Worm (Caenorhabditis elegans): ENCODE data around the gene aos-1.

The aos-1 gene

ce11 chrV:10145653-10146052, 15.6 kb upstream of the aos-1 start, which contains the start of gene C51E3.9:
Gene C51E3.9 (plus strand): TSS chrV:10145953.
- no peak for TF ChIP-seq hmbx-1 (tag; optimal IDR thresholded peaks at IDR 0.05)
- TF ChIP-seq ceh-13 (GFP tag; optimal IDR thresholded peaks at IDR 0.05): no peak
- TF ChIP-seq scrt-1 (GFP tag; IDR thresholded peaks at IDR 0.05): no peak
- no peak for TF ChIP-seq ama-1 (optimal IDR thresholded peaks at IDR 0.05)
- TF ChIP-seq sea-1 (GFP tag; conservative IDR thresholded peaks at IDR 0.05): no peak
- no peak for TF ChIP-seq aly-1 (tag; optimal IDR thresholded peaks at IDR 0.05)
- no peak for TF ChIP-seq hmg-4 (GFP tag; optimal IDR thresholded peaks at IDR 0.05)

DNA sequence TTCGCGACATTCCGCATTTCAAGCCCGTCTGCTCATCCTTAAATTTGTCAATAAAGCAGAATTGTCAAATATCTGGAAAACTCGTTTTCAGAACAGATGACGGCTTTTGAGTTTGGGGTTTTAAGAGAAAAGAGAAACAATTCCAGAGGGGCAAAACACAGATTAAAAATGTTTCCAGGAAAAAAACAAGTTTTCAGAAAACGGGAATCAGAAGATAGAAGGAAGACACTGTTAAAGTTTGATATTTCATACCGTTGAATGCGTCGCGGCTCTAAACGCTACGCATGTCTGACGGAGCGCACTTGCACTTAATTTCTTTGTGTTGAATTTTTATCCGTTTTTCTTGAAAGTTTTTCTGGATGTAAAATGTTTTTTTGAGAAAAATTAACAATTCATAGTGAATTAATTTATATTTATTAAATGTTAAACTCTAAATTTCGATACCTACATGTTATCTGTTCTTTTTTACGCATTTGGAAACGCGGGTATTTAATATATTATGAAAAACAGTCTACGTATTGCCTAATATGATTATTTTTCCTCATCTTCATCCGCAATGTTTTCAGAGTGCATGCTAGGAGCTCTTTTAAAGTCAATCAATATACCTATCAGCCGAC, 4.1 kb upstream of the aos-1 start, which contains the start of the genes C08B6.18, wdr-20 and C08B6.8:
TSS of gene C08B6.18 (minus strand) at position 51 of the 617 bp plus-strand sequence.
TSS of gene wdr-20 (minus strand) at position 82 of the 617 bp plus-strand sequence.
TSS of gene C08B6.8 (plus strand) at position 567 of the 617 bp plus-strand sequence.
- no peak for TF ChIP-seq F13C5.2 (tag; optimal IDR thresholded peaks at IDR 0.05)
- no peak for TF ChIP-seq pes-1 (GFP tag; IDR thresholded peaks at IDR 0.05)
- no peak for TF ChIP-seq aly-1 (tag; optimal IDR thresholded peaks at IDR 0.05)
- TF ChIP-seq scrt-1 (GFP tag; IDR thresholded peaks at IDR 0.05): no peak
- no peak for TF ChIP-seq tbx-11 (GFP tag; IDR thresholded peaks at IDR 0.05)
- no peak for TF ChIP-seq tbx-37 (GFP tag; conservative IDR thresholded peaks at IDR 0.05)
- no peak for TF ChIP-seq hmbx-1 (tag; optimal IDR thresholded peaks at IDR 0.05)
- no peak for TF ChIP-seq ama-1 (optimal IDR thresholded peaks at IDR 0.05)
- TF ChIP-seq flt-1 (GFP tag; IDR thresholded peaks at IDR 0.05): no peak
- TF ChIP-seq B0310.2 (tag; optimal IDR thresholded peaks at IDR 0.05): no peak
- TF ChIP-seq ets-7 (tag; optimal IDR thresholded peaks at IDR 0.05): no peak
- no peak for TF ChIP-seq hmg-4 (GFP tag; optimal IDR thresholded peaks at IDR 0.05)
- TF ChIP-seq ceh-36 (tag; optimal IDR thresholded peaks at IDR 0.05): no peak
- TF ChIP-seq hnd-1 (tag; optimal IDR thresholded peaks at IDR 0.05): no peak
- TF ChIP-seq sea-1 (GFP tag; conservative IDR thresholded peaks at IDR 0.05): no peak
- TF ChIP-seq ceh-13 (GFP tag; optimal IDR thresholded peaks at IDR 0.05): no peak

- TF ChIP-seq pes-1 (GFP tag; IDR thresholded peaks at IDR 0.05) (no peak), tbx-11 (GFP tag; IDR thresholded peaks at IDR 0.05) (no peak), tbx-37 (GFP tag; conservative IDR thresholded peaks at IDR 0.05) (no peak), ama-1 (optimal IDR thresholded peaks at IDR 0.05) (no peak), scrt-1 (GFP tag; IDR thresholded peaks at IDR 0.05) (no peak), ceh-36 (tag; optimal IDR thresholded peaks at IDR 0.05) (no peak), ets-7 (tag; optimal IDR thresholded peaks at IDR 0.05) (no peak), F13C5.2 (tag; optimal IDR thresholded peaks at IDR 0.05) (no peak), flt-1 (GFP tag; IDR thresholded peaks at IDR 0.05) (no peak), B0310.2 (tag; optimal IDR thresholded peaks at IDR 0.05) (no peak), tra-4 (tag; optimal IDR thresholded peaks at IDR 0.05) (no peak), hmbx-1 (tag; optimal IDR thresholded peaks at IDR 0.05) (no peak), aly-1 (tag; optimal IDR thresholded peaks at IDR 0.05) (no peak)
Measured at ce11 chrV:10133277-10133676, 3.2 kb upstream of the aos-1 start.

DNA sequence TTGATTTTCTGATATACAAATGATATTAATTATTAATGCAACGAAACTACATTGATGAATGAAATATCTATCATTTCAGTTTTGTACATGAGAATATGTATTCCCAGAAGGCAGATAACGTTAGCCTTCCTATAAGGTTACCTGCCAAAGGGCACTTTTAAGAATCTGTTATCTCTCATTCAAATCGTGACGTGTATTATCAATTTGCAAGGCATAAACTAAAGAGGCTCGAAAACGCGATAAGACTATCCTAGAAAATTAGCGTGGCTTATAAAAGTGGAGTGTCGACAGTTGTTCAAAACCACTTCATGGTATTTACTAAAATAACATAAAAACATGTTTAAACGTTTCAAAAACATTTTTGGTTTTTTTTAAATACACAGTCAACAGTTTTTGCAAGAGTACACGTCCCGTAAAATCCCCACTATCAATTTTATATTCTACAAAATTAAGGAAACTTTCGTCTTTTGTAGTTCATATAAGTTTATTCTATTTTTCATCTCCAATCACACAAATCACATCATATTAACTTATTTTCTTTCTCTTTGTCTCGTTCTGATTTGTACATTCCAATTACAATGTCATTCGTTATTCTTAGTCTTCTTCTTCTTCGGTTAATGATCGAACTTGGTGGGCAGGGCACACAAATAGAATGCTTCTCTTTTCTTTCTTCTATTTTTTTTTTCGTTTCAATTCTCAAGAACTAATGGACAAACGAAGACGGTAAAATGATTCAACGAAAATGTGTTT, 5.1 kb downstream of the aos-1 start, which contains the start of gene C08B6.10:
TSS of gene C08B6.10 (plus strand) at position 700 of the 750 bp plus-strand sequence.
- TF ChIP-seq ceh-13 (GFP tag; optimal IDR thresholded peaks at IDR 0.05) (no peak), aly-1 (tag; optimal IDR thresholded peaks at IDR 0.05) (no peak), flt-1 (GFP tag; IDR thresholded peaks at IDR 0.05) (no peak), tra-4 (tag; optimal IDR thresholded peaks at IDR 0.05) (no peak), hmbx-1 (tag; optimal IDR thresholded peaks at IDR 0.05) (no peak), tbx-37 (GFP tag; conservative IDR thresholded peaks at IDR 0.05) (no peak), hnd-1 (tag; optimal IDR thresholded peaks at IDR 0.05) (no peak), sea-1 (GFP tag; conservative IDR thresholded peaks at IDR 0.05) (no peak), ets-7 (tag; optimal IDR thresholded peaks at IDR 0.05) (no peak), scrt-1 (GFP tag; IDR thresholded peaks at IDR 0.05) (no peak), pes-1 (GFP tag; IDR thresholded peaks at IDR 0.05) (no peak), hmg-4 (GFP tag; optimal IDR thresholded peaks at IDR 0.05) (no peak), F13C5.2 (tag; optimal IDR thresholded peaks at IDR 0.05) (no peak), ceh-36 (tag; optimal IDR thresholded peaks at IDR 0.05) (no peak)

ce11 chrV:10123324-10123723, 6.8 kb downstream of the aos-1 start, which contains the start of gene C08B6.6:
Gene C08B6.6 (plus strand): TSS chrV:10123624.
- TF ChIP-seq flt-1 (GFP tag; IDR thresholded peaks at IDR 0.05) (no peak), hmbx-1 (tag; optimal IDR thresholded peaks at IDR 0.05) (no peak), tbx-37 (GFP tag; conservative IDR thresholded peaks at IDR 0.05) (no peak), sea-1 (GFP tag; conservative IDR thresholded peaks at IDR 0.05) (no peak)

DNA sequence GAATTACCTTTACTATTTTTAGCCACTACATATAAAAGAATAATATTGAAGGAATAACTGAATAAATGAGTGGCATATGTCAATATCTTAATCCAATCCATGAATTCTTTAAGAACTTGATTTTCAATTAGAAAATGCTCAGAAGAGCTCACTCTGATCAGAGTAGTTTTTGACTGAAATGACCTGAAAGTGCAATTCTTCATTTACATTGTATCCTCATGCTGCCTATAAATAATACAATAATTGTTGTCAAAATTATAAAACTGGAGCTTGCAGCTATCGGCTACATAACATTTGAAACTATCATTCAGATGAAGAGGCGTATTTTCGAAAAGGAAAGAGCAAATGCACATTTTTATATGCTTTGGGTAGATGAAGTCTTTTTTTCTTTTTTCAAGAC, 7.4 kb downstream of the aos-1 start, which contains the start of gene srxa-19:
TSS of gene srxa-19 (minus strand) at position 101 of the 400 bp plus-strand sequence.
- no peak for TF ChIP-seq tbx-11 (GFP tag; IDR thresholded peaks at IDR 0.05)
- TF ChIP-seq sea-1 (GFP tag; conservative IDR thresholded peaks at IDR 0.05): no peak
- TF ChIP-seq tbx-37 (GFP tag; conservative IDR thresholded peaks at IDR 0.05): no peak
- TF ChIP-seq hmg-4 (GFP tag; optimal IDR thresholded peaks at IDR 0.05): no peak
- TF ChIP-seq F13C5.2 (tag; optimal IDR thresholded peaks at IDR 0.05): no peak
- TF ChIP-seq hnd-1 (tag; optimal IDR thresholded peaks at IDR 0.05): no peak
- no peak for TF ChIP-seq ceh-13 (GFP tag; optimal IDR thresholded peaks at IDR 0.05)
- no peak for TF ChIP-seq aly-1 (tag; optimal IDR thresholded peaks at IDR 0.05)
- TF ChIP-seq ceh-36 (tag; optimal IDR thresholded peaks at IDR 0.05): no peak
- TF ChIP-seq tra-4 (tag; optimal IDR thresholded peaks at IDR 0.05): no peak
- no peak for TF ChIP-seq ama-1 (optimal IDR thresholded peaks at IDR 0.05)
- TF ChIP-seq ets-7 (tag; optimal IDR thresholded peaks at IDR 0.05): no peak
- no peak for TF ChIP-seq flt-1 (GFP tag; IDR thresholded peaks at IDR 0.05)
- TF ChIP-seq hmbx-1 (tag; optimal IDR thresholded peaks at IDR 0.05): no peak
- no peak for TF ChIP-seq scrt-1 (GFP tag; IDR thresholded peaks at IDR 0.05)
- no peak for TF ChIP-seq pes-1 (GFP tag; IDR thresholded peaks at IDR 0.05)
- no peak for TF ChIP-seq B0310.2 (tag; optimal IDR thresholded peaks at IDR 0.05)

DNA sequence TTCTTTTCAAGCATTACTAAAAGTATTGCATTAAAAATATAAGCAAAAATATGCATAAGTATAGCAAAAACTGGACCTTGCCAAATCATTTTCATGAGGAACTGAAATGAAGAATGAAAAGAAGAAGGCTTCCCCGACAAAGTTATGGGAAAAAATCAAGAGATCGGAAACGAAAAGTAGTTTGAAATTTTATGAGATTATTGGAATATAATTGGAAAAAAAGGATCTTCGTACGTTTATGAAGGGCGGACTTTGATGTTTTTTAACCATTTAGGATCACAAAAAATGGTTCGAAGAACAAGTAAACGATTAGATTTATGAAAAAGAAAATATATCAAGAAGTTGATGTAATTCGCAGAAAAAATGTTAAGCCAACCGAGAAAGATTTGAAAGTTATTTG, 9.2 kb downstream of the aos-1 start, which contains the start of gene srxa-18:
TSS of gene srxa-18 (minus strand) at position 100 of the 400 bp plus-strand sequence.
- TF ChIP-seq tbx-37 (GFP tag; conservative IDR thresholded peaks at IDR 0.05): no peak
- no peak for TF ChIP-seq pes-1 (GFP tag; IDR thresholded peaks at IDR 0.05)
- no peak for TF ChIP-seq aly-1 (tag; optimal IDR thresholded peaks at IDR 0.05)
- TF ChIP-seq hnd-1 (tag; optimal IDR thresholded peaks at IDR 0.05): no peak
- no peak for TF ChIP-seq B0310.2 (tag; optimal IDR thresholded peaks at IDR 0.05)
- no peak for TF ChIP-seq F13C5.2 (tag; optimal IDR thresholded peaks at IDR 0.05)
- no peak for TF ChIP-seq tbx-11 (GFP tag; IDR thresholded peaks at IDR 0.05)
- no peak for TF ChIP-seq ceh-36 (tag; optimal IDR thresholded peaks at IDR 0.05)
- no peak for TF ChIP-seq scrt-1 (GFP tag; IDR thresholded peaks at IDR 0.05)
- TF ChIP-seq ceh-13 (GFP tag; optimal IDR thresholded peaks at IDR 0.05): no peak
- no peak for TF ChIP-seq hmbx-1 (tag; optimal IDR thresholded peaks at IDR 0.05)
- no peak for TF ChIP-seq ama-1 (optimal IDR thresholded peaks at IDR 0.05)
- TF ChIP-seq hmg-4 (GFP tag; optimal IDR thresholded peaks at IDR 0.05): no peak
- TF ChIP-seq flt-1 (GFP tag; IDR thresholded peaks at IDR 0.05): no peak
- no peak for TF ChIP-seq tra-4 (tag; optimal IDR thresholded peaks at IDR 0.05)
- TF ChIP-seq ets-7 (tag; optimal IDR thresholded peaks at IDR 0.05): no peak
- TF ChIP-seq sea-1 (GFP tag; conservative IDR thresholded peaks at IDR 0.05): no peak
